Fruit fly (Drosophila melanogaster): ENCODE data around the gene rngo.

dm6 chrX:16458551-16458950 lies 17.3 kb downstream of the rngo start:
- no peak for TF ChIP-seq CG10631 (GFP tag; optimal IDR thresholded peaks at IDR 0.05)
- TF ChIP-seq vri (GFP tag; optimal IDR thresholded peaks at IDR 0.05) = no peak
- TF ChIP-seq Hr4 (GFP tag; optimal IDR thresholded peaks at IDR 0.05) = no peak
- TF ChIP-seq Eip75B (GFP tag; optimal IDR thresholded peaks at IDR 0.05) = no peak
- no peak for TF ChIP-seq CG3919 (GFP tag; optimal IDR thresholded peaks at IDR 0.05)
- no peak for TF ChIP-seq lz (GFP tag; optimal IDR thresholded peaks at IDR 0.05)
